Fruit fly (Drosophila melanogaster) whole organism, embryonic: ENCODE results near the gene Pc.

Experiments used
- CG12391 ChIP-seq: fragments of 200-800 bp; sonication (Bioruptor generic); optimal IDR thresholded peaks from 3 replicates; lab custom pipeline; 2018; ENCODE audit warnings: missing biosample characterization, mild to moderate bottlenecking, missing genetic modification characterization, moderate library complexity
- CG7745 ChIP-seq: fragments of 200-800 bp; sonication (Bioruptor generic); optimal IDR thresholded peaks from 2 replicates; lab custom pipeline; 2018; ENCODE audit warnings: missing biosample characterization, mild to moderate bottlenecking, missing genetic modification characterization, moderate library complexity
- chn ChIP-seq: fragments of 200-800 bp; sonication (Bioruptor generic); optimal IDR thresholded peaks from 2 replicates; lab custom pipeline; 2016; ENCODE audit warnings: missing biosample characterization, missing genetic modification characterization
- her ChIP-seq: fragments of 200-800 bp; sonication (Bioruptor generic); optimal IDR thresholded peaks from 2 replicates; lab custom pipeline; 2016; ENCODE audit warnings: missing biosample characterization, missing genetic modification characterization
- insv ChIP-seq, 2 experiments: fragments of 200-800 bp; sonication (Bioruptor generic); optimal IDR thresholded peaks; 3 replicates each; lab custom pipeline; 2016 to 2018; ENCODE audit warnings: missing biosample characterization in 2 of 2, missing genetic modification characterization in 2 of 2
- ssp ChIP-seq: fragments of 200-800 bp; sonication (Bioruptor generic); IDR thresholded peaks from 2 replicates; pipeline ENCODE4 v1.3.6; 2022; ENCODE audit warnings: missing biosample characterization, missing genetic modification characterization

- TF ChIP-seq CG7745 (tag; lab: Kevin White, UChicago), result no peak
- TF ChIP-seq insv (GFP tag; optimal IDR thresholded peaks at IDR 0.05; lab: Kevin White, UChicago), result no peak
- TF ChIP-seq CG12391 (tag; lab: Kevin White, UChicago), result no peak
- peak; percentile 12 for TF ChIP-seq her (GFP tag; lab: Kevin White, UChicago)
- TF ChIP-seq ssp (GFP tag; lab: Robert Waterston, UW), result 0 out of 2 replicates have a peak, but pooled peaks have one; percentile 12
- TF ChIP-seq chn (GFP tag; lab: Kevin White, UChicago), result no peak
Observed at dm6 chr3L:21317416-21318259, at the start of gene Pc.
